Worm (Caenorhabditis elegans): ENCODE measurements around the gene sec-5.

ce11 chrII:9135878-9136277 lies 41.1 kb downstream of the sec-5 start, which contains the start of gene nlp-78:
- no peak for TF ChIP-seq jun-1 (tag; optimal IDR thresholded peaks at IDR 0.05)
- TF ChIP-seq lin-39 (tag; optimal IDR thresholded peaks at IDR 0.05), result no peak
- no peak for TF ChIP-seq F49E8.2 (tag; optimal IDR thresholded peaks at IDR 0.05; ENCODE audit: borderline replicate concordance)
- TF ChIP-seq unc-62 (GFP tag; optimal IDR thresholded peaks at IDR 0.05 in 1 of 2), result no peak
- no peak for TF ChIP-seq unc-62 (tag; optimal IDR thresholded peaks at IDR 0.05)
- no peak for TF ChIP-seq Y75B8A.6 (GFP tag; IDR thresholded peaks at IDR 0.05)
- no peak for TF ChIP-seq ama-1 (optimal IDR thresholded peaks at IDR 0.05)
- TF ChIP-seq nhr-76 (tag; optimal IDR thresholded peaks at IDR 0.05), result no peak
- TF ChIP-seq mep-1 (tag; optimal IDR thresholded peaks at IDR 0.05), result no peak

Data from whole organism, L4 larva.